Worm (Caenorhabditis elegans): ENCODE measurements around the gene R09A8.9.

DNA sequence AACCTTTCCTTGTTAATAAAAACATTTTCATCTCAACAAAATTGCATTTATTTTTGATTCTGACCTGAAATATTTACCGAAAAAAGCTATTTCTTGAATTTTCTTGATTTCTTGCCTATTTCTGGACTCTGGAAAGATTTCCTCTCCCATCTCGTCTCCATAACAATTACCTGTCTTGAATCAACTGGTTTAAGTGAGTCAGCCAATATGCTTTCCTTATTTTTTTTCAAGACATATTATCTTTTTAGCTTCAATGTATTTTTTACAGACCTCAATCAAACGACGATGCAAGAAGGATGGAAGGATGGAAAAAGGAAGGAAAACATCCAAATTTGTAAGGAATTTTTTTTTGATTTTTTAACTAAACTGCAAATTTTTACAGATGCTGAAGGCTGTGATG lies 1.1 kb upstream of the R09A8.9 start:
- TF ChIP-seq egl-27 (tag; optimal IDR thresholded peaks at IDR 0.05) (no peak), nhr-48 (tag; optimal IDR thresholded peaks at IDR 0.05) (no peak), dmd-6 (GFP tag; IDR thresholded peaks at IDR 0.05) (no peak), nhr-28 (tag; optimal IDR thresholded peaks at IDR 0.05) (no peak)
